Fruit fly (Drosophila melanogaster) whole organism, pupa: Measurements from ENCODE around the gene Obp73a.

Source experiments
- CG10348 ChIP-seq: fragments of 200-800 bp; sonication (Bioruptor generic); IDR thresholded peaks from 2 replicates; pipeline ENCODE4 v1.3.6; 2022; ENCODE audit warnings: missing biosample characterization, missing genetic modification characterization
- CG12605 ChIP-seq: fragments of 200-800 bp; sonication (Bioruptor generic); IDR thresholded peaks from 2 replicates; pipeline ENCODE4 v1.3.6; 2022; ENCODE audit warnings: missing biosample characterization, missing genetic modification characterization
- CG13204 ChIP-seq: fragments of 200-800 bp; sonication (Bioruptor generic); optimal IDR thresholded peaks from 2 replicates; lab custom pipeline; 2018; ENCODE audit warnings: missing biosample characterization, mild to moderate bottlenecking, missing genetic modification characterization, moderate library complexity
- CG14655 ChIP-seq: fragments of 200-800 bp; sonication (Bioruptor generic); optimal IDR thresholded peaks from 3 replicates; lab custom pipeline; 2017; ENCODE audit warnings: mild to moderate bottlenecking, missing biosample characterization, missing genetic modification reagents, missing genetic modification characterization
- CG15710 ChIP-seq: fragments of 200-800 bp; sonication (Bioruptor generic); optimal IDR thresholded peaks from 2 replicates; lab custom pipeline; 2018; ENCODE audit warnings: missing biosample characterization, mild to moderate bottlenecking, missing genetic modification characterization, moderate library complexity
- CG17806 ChIP-seq: fragments of 200-800 bp; sonication (Bioruptor generic); optimal IDR thresholded peaks from 2 replicates; lab custom pipeline; 2018; ENCODE audit warnings: missing biosample characterization, mild to moderate bottlenecking, missing genetic modification characterization, moderate library complexity
- CG32121 ChIP-seq: fragments of 200-800 bp; sonication (Bioruptor generic); IDR thresholded peaks from 2 replicates; pipeline ENCODE4 v1.3.6; 2022; ENCODE audit warnings: missing biosample characterization, missing genetic modification characterization
- CG34367 ChIP-seq: fragments of 200-800 bp; sonication (Bioruptor generic); optimal IDR thresholded peaks from 2 replicates; lab custom pipeline; 2018; ENCODE audit warnings: missing biosample characterization, mild to moderate bottlenecking, missing genetic modification characterization
- CG4496 ChIP-seq: fragments of 200-800 bp; sonication (Bioruptor generic); IDR thresholded peaks from 3 replicates; pipeline ENCODE4 v1.3.6; 2022; ENCODE audit warnings: missing biosample characterization, missing genetic modification characterization
- CG8159 ChIP-seq: fragments of 200-800 bp; sonication (Bioruptor generic); optimal IDR thresholded peaks from 3 replicates; lab custom pipeline; 2018; ENCODE audit warnings: missing biosample characterization, mild to moderate bottlenecking, missing genetic modification characterization, moderate library complexity
- CG8301 ChIP-seq: fragments of 200-800 bp; sonication (Bioruptor generic); optimal IDR thresholded peaks from 2 replicates; lab custom pipeline; 2018; ENCODE audit warnings: missing biosample characterization, mild to moderate bottlenecking, missing genetic modification characterization
- CG9948 ChIP-seq: fragments of 200-800 bp; sonication (Bioruptor generic); optimal IDR thresholded peaks from 2 replicates; lab custom pipeline; 2018; ENCODE audit warnings: missing biosample characterization, mild to moderate bottlenecking, missing genetic modification characterization, moderate library complexity
- D1 ChIP-seq: fragments of 200-800 bp; sonication (Bioruptor generic); optimal IDR thresholded peaks from 2 replicates; lab custom pipeline; 2018; ENCODE audit warnings: missing biosample characterization, mild to moderate bottlenecking, missing genetic modification characterization, moderate library complexity
- EcR ChIP-seq: fragments of 200-800 bp; sonication (Bioruptor generic); optimal IDR thresholded peaks from 3 replicates; lab custom pipeline; 2019; ENCODE audit warnings: missing biosample characterization, missing genetic modification characterization, mild to moderate bottlenecking, moderate library complexity, missing genetic modification reagents
- Ets98B ChIP-seq: fragments of 200-800 bp; sonication (Bioruptor generic); IDR thresholded peaks from 2 replicates; pipeline ENCODE4 v1.3.6; 2022; ENCODE audit warnings: missing biosample characterization, missing genetic modification characterization
- Pif1A ChIP-seq: fragments of 200-800 bp; sonication (Bioruptor generic); optimal IDR thresholded peaks from 3 replicates; lab custom pipeline; 2016; ENCODE audit warnings: missing biosample characterization, missing genetic modification characterization
- Pif1B ChIP-seq: fragments of 200-800 bp; sonication (Bioruptor generic); optimal IDR thresholded peaks from 3 replicates; lab custom pipeline; 2016; ENCODE audit warnings: missing biosample characterization, missing genetic modification characterization
- Snoo ChIP-seq: fragments of 200-800 bp; sonication (Bioruptor generic); optimal IDR thresholded peaks from 3 replicates; lab custom pipeline; 2017; ENCODE audit warnings: missing biosample characterization, mild to moderate bottlenecking, missing genetic modification characterization, inconsistent platforms
- fd96Ca ChIP-seq: fragments of 200-800 bp; sonication (Bioruptor generic); IDR thresholded peaks from 3 replicates; pipeline ENCODE4 v1.3.6; 2022; ENCODE audit warnings: missing biosample characterization, missing genetic modification characterization
- gl ChIP-seq: fragments of 200-800 bp; sonication (Bioruptor generic); optimal IDR thresholded peaks from 2 replicates; lab custom pipeline; 2018; ENCODE audit warnings: missing biosample characterization, mild to moderate bottlenecking, missing genetic modification characterization
- rn ChIP-seq: fragments of 200-800 bp; sonication (Bioruptor generic); IDR thresholded peaks from 2 replicates; pipeline ENCODE4 v1.3.6; 2022; ENCODE audit warnings: missing biosample characterization, missing genetic modification characterization

The Obp73a gene

DNA sequence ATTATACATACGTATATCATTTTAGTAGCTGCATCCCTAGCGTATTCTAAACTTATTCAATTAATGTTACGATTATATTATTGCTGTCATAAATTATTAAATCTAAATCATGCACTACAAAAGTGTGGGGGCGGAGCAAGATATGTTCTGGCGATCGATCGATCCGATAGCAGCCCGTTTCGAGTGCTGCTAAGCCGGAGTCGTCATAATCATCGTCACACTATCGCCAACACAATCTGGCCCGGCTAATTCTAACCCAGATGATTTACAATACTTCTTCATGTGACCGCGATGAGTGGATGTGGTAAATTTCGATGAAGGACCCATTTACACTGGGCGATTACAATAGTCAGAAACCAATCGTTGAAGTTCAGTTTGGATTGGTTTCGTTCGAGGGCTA lies 50.6 kb downstream of the Obp73a start:
- TF ChIP-seq CG15710 (tag; lab: Kevin White, UChicago) = no peak
- TF ChIP-seq gl = no peak
- no peak for TF ChIP-seq CG32121 (GFP tag; lab: Robert Waterston, UW)
- no peak for TF ChIP-seq CG8301
- no peak for TF ChIP-seq CG17806 (tag; lab: Kevin White, UChicago)
- TF ChIP-seq CG13204 (GFP tag; lab: Kevin White, UChicago) = no peak
- no peak for TF ChIP-seq CG12605
- TF ChIP-seq Pif1B (GFP tag; lab: Kevin White, UChicago) = no peak
- TF ChIP-seq CG4496 (GFP tag; lab: Robert Waterston, UW) = no peak

DNA sequence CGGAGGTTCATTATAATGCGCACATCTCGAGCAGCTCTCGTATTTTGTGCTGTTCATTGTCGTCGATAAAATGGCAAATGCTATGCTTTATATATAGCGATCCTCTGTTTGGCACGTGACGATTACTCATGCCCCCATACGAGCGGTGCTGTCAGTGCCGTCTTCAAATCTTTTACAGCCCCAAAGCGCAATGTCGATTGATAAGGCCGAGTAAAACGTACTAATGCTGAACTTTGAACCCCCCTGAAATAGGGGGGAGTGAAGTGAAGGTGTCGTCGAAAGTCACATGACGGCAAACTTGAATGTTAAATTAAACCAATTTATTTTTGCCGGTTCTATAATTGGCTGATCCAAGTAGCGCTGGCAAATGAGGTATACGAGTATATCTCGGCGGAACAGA lies 56.1 kb downstream of the Obp73a start:
- TF ChIP-seq CG17806 (tag; lab: Kevin White, UChicago) = no peak
- TF ChIP-seq gl = peak; percentile 19
- no peak for TF ChIP-seq D1 (tag; lab: Kevin White, UChicago)
- no peak for TF ChIP-seq CG8159 (tag; lab: Kevin White, UChicago)
- TF ChIP-seq Pif1A (GFP tag; lab: Kevin White, UChicago) = no peak
- no peak for TF ChIP-seq rn (GFP tag; lab: Robert Waterston, UW)
- TF ChIP-seq CG4496 (GFP tag; lab: Robert Waterston, UW) = 0 out of 3 replicates have a peak, but pooled peaks have one; percentile 26

DNA sequence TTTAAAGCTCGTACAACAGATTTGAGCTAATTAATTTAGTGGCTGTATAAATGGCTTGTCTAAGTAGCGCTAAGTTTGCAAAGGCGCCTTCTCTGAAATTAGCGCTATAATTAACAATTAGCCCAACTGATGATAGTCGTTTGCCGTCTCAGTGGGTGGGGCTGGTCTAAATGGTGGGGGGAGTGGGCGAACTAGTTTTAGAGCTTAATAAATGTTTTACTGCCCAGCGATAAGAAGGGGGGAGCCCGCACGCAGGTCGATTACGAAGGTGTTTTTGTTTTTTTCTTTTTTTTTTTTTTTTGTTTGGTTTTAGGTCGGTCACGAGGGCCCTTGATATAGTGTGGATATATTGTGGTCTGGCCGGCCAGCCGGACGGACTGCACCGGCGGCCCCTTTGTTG lies 56.9 kb downstream of the Obp73a start:
- TF ChIP-seq CG8159 (tag; lab: Kevin White, UChicago) = no peak
- TF ChIP-seq CG34367 (tag; lab: Kevin White, UChicago) = no peak
- peak; percentile 21 for TF ChIP-seq EcR (GFP tag; lab: Kevin White, UChicago)
- TF ChIP-seq fd96Ca (GFP tag; lab: Robert Waterston, UW) = 0 out of 3 replicates have a peak, but pooled peaks have one; percentile 14

DNA sequence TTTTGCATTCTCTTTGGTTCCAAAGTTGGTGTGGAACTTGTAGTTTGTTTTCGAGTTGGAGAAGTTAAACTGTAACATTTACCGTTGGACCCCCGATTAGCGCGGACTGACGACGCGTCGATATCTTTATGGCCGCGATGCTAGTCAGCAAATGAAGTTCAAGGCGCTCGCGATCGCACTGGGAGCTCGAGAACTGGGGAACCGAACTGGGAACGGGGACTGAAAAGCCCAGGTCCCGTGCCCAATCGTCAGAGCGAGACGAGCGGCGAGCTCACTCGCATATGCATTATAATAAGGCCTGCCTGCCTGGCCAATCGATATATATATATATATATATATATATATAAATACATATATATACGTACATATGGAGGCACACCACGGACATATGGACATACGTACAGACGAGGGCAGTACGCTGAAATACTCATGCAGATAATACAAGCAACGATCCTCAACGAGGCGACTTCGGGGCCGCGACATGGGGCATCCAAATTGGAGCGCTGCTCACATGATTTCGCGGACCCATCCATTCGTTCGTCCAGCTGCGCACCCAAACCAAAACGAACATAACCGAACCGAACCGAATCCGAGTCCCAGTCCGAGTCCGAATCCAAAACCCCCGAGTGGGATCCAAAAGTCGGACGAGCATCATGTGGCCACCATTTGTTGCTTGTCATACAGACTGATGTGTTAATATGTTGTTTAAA lies 58.1 kb downstream of the Obp73a start:
- TF ChIP-seq CG4496 (GFP tag; lab: Robert Waterston, UW) (peak; percentile 32; the same call in 1 of the 3 replicates), CG15710 (tag; lab: Kevin White, UChicago) (no peak), CG32121 (GFP tag; lab: Robert Waterston, UW) (no peak), EcR (GFP tag; lab: Kevin White, UChicago) (peak; percentile 82), Snoo (tag; lab: Kevin White, UChicago) (no peak), CG13204 (GFP tag; lab: Kevin White, UChicago) (peak; percentile 84), Pif1A (GFP tag; lab: Kevin White, UChicago) (no peak), CG12605 (0 out of 2 replicates have a peak, but pooled peaks have one; percentile 8), CG9948 (no peak), rn (GFP tag; lab: Robert Waterston, UW) (no peak)

DNA sequence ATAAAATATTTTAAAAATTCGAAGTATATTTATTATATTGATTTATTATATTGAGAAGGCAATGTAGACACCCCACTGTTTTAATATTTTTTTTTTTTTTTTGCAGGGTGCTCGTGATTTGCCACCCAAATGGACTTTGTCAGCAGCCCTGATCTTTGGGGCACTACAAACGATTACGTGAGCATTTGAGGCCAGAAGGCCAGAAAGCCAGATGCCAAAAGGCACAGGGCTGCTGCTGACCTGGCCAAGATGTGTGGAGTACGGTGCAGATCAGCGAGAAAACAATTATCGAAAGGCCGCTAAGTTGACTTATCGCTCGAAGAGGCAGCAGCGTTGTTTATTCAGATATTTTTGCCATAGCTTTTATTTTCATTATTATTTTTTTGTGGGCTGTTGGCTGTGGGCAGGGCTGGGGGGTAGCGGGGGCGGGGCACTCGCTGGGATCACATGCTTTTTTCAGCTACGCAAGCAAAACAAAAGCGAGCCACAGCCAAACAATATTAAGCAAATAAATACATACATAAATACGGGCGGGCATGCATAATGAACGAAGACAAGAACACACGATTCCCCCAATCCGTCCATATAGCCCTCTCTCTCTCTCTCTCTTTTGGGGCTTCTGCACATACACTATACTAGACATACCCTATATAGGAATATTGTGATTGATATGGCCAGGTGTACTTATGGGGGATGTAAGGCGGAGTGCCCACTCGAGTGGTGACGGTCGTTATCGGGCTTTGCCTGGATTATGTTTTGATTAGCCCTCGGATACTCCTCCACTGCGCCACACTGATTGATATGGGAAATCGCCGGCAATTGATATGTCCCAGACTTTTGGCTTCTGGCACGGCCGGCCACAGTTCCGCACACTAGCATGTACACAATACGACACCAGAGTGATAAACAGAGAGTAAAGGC lies 59.4 kb downstream of the Obp73a start:
- TF ChIP-seq rn (GFP tag; lab: Robert Waterston, UW) = no peak
- TF ChIP-seq CG34367 (tag; lab: Kevin White, UChicago) = no peak
- 0 out of 3 replicates have a peak, but pooled peaks have one; percentile 25 for TF ChIP-seq CG4496 (GFP tag; lab: Robert Waterston, UW)

DNA sequence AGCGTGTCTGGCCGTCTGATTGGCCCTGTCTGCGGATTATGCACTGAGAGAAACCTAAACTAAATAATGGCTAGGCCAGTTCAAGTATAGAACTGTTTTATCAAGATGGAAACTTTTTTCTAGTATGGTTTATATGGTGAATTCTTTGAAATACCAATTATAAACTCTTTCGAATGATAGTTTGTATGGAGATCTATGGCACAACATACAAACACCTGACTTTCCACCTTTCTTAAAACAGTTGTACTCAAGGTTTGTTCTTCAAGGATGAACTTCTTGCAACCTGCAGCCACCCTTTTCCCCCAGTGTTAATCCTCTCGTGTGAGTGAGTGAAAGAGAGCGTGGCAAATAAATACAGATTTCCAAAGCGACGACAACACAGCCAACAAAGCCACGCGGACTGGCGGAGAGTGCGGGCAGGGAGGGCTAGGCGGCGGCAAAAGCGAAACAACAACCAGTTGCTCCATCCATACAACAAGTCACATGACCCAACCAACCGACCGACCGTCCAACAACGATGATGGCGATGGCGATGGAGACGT lies 60.1 kb downstream of the Obp73a start:
- TF ChIP-seq CG13204 (GFP tag; lab: Kevin White, UChicago) (peak; percentile 90), CG34367 (tag; lab: Kevin White, UChicago) (peak; percentile 93), CG32121 (GFP tag; lab: Robert Waterston, UW) (peak; percentile 85), gl (peak; percentile 70), CG15710 (tag; lab: Kevin White, UChicago) (peak; percentile 96), CG9948 (peak; percentile 85), Pif1A (GFP tag; lab: Kevin White, UChicago) (peak; percentile 84), CG12605 (0 out of 2 replicates have a peak, but pooled peaks have one; percentile 38), CG8159 (tag; lab: Kevin White, UChicago) (peak; percentile 97), fd96Ca (GFP tag; lab: Robert Waterston, UW) (peak; percentile 85), CG10348 (peak; percentile 75), Ets98B (peak; percentile 71), CG4496 (GFP tag; lab: Robert Waterston, UW) (peak; percentile 88), D1 (tag; lab: Kevin White, UChicago) (peak; percentile 71), rn (GFP tag; lab: Robert Waterston, UW) (peak; percentile 76), CG17806 (tag; lab: Kevin White, UChicago) (peak; percentile 92), EcR (GFP tag; lab: Kevin White, UChicago) (peak; percentile 76), CG14655 (GFP tag; lab: Kevin White, UChicago) (peak; percentile 89), Pif1B (GFP tag; lab: Kevin White, UChicago) (peak; percentile 84), Snoo (tag; lab: Kevin White, UChicago) (peak; percentile 84), CG8301 (peak; percentile 85)
